Fruit fly (Drosophila melanogaster): ENCODE results near the gene Ilp5.

DNA sequence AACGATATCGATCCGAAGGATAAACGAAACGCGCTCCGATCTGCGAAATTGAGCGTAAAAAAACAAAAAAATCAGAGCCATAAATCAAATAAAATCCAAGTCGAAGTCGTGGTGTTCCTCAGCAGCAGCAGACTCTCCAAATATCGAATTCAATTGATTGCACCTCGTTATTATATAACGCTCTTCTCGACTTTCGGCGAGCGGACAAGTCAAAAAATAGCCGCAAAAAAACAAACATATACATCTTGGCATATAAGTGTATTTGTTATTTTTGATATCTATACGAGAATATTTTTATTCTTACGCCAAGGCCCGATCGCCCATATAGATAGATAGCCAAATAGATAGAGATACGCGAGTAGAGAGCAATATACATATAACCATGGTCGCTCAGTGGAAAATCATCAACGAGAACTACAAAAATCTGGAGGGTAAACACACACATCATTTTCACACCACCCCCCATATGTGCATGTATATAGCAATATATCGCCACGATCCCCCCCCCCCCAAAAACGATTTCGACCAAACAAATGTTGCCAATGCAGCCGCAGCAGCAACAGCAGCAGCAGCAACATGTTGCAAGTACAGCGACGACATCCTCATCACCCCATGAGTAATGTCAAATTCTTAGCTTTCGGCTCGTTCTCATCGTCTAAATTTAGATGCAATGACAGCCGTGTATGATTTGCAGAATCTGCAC, 6.1 kb upstream of the Ilp5 start:
- TF ChIP-seq usp (GFP tag; optimal IDR thresholded peaks at IDR 0.05) (no peak), EcR (GFP tag; optimal IDR thresholded peaks at IDR 0.05) (no peak), psq (optimal IDR thresholded peaks at IDR 0.05) (no peak), CG8478 (optimal IDR thresholded peaks at IDR 0.05) (no peak), Dll (optimal IDR thresholded peaks at IDR 0.05) (no peak)
